Fruit fly (Drosophila melanogaster) whole organism, prepupa: ENCODE measurements around the gene CG13063.
A peak's percentile ranks its signal among the peaks of the same experiment; 100 is the strongest.

Experiments
- Blimp-1 ChIP-seq: fragments of 200-800 bp; sonication (Bioruptor generic); optimal IDR thresholded peaks from 3 replicates; lab custom pipeline; 2017; ENCODE audit warnings: missing biosample characterization, missing genetic modification characterization, mild to moderate bottlenecking, moderate library complexity, missing genetic modification reagents
- CG10631 ChIP-seq: fragments of 200-800 bp; sonication (Bioruptor generic); optimal IDR thresholded peaks from 2 replicates; lab custom pipeline; 2016; ENCODE audit warnings: missing biosample characterization, missing genetic modification characterization
- CG10669 ChIP-seq: fragments of 200-800 bp; sonication (Bioruptor generic); optimal IDR thresholded peaks from 3 replicates; lab custom pipeline; 2018; ENCODE audit warnings: missing biosample characterization, mild to moderate bottlenecking, missing genetic modification characterization, moderate library complexity
- CG11294 ChIP-seq: fragments of 200-800 bp; sonication (Bioruptor generic); IDR thresholded peaks from 2 replicates; pipeline ENCODE4 v1.3.6; 2022; ENCODE audit warnings: missing biosample characterization, missing genetic modification characterization
- CG15336 ChIP-seq: fragments of 200-800 bp; sonication (Bioruptor generic); IDR thresholded peaks from 2 replicates; pipeline ENCODE4 v1.3.6; 2022; ENCODE audit warnings: missing biosample characterization, missing genetic modification characterization
- CG1621 ChIP-seq: fragments of 200-800 bp; sonication (Bioruptor generic); optimal IDR thresholded peaks from 3 replicates; lab custom pipeline; 2018; ENCODE audit warnings: missing biosample characterization, mild to moderate bottlenecking, missing genetic modification characterization
- CG16779 ChIP-seq: fragments of 200-800 bp; sonication (Bioruptor generic); optimal IDR thresholded peaks from 3 replicates; lab custom pipeline; 2017; ENCODE audit warnings: missing biosample characterization, mild to moderate bottlenecking, missing genetic modification characterization
- CG32006 ChIP-seq: fragments of 200-800 bp; sonication (Bioruptor generic); optimal IDR thresholded peaks from 3 replicates; lab custom pipeline; 2017; ENCODE audit warnings: missing biosample characterization, mild to moderate bottlenecking, missing genetic modification characterization
- CG34406 ChIP-seq: fragments of 200-800 bp; sonication (Bioruptor generic); optimal IDR thresholded peaks from 3 replicates; lab custom pipeline; 2016; ENCODE audit warnings: missing biosample characterization, missing genetic modification characterization
- CG4318 ChIP-seq: fragments of 200-800 bp; sonication (Bioruptor generic); optimal IDR thresholded peaks from 3 replicates; lab custom pipeline; 2017; ENCODE audit warnings: missing biosample characterization, mild to moderate bottlenecking, missing genetic modification characterization
- CG6163 ChIP-seq: fragments of 200-800 bp; sonication (Bioruptor generic); IDR thresholded peaks from 3 replicates; pipeline ENCODE4 v1.3.6; 2022; ENCODE audit warnings: missing biosample characterization, missing genetic modification characterization
- CG6276 ChIP-seq: fragments of 200-800 bp; sonication (Bioruptor generic); optimal IDR thresholded peaks from 2 replicates; lab custom pipeline; 2017; ENCODE audit warnings: missing biosample characterization, mild to moderate bottlenecking, missing genetic modification characterization
- CG6792 ChIP-seq: fragments of 200-800 bp; sonication (Bioruptor generic); optimal IDR thresholded peaks from 3 replicates; lab custom pipeline; 2016; ENCODE audit warnings: missing biosample characterization, missing genetic modification characterization
- CG6808 ChIP-seq: fragments of 200-800 bp; sonication (Bioruptor generic); optimal IDR thresholded peaks from 3 replicates; lab custom pipeline; 2017; ENCODE audit warnings: missing biosample characterization, missing genetic modification characterization, mild to moderate bottlenecking, moderate library complexity, missing genetic modification reagents
- CG6854 ChIP-seq: fragments of 200-800 bp; sonication (Bioruptor generic); optimal IDR thresholded peaks from 2 replicates; lab custom pipeline; 2017; ENCODE audit warnings: missing biosample characterization, mild to moderate bottlenecking, missing genetic modification characterization
- CG7368 ChIP-seq: fragments of 200-800 bp; sonication (Bioruptor generic); optimal IDR thresholded peaks from 3 replicates; lab custom pipeline; 2016; ENCODE audit warnings: missing biosample characterization, missing genetic modification characterization
- CG8119 ChIP-seq: fragments of 200-800 bp; sonication (Bioruptor generic); IDR thresholded peaks from 3 replicates; pipeline ENCODE4 v1.3.6; 2022; ENCODE audit warnings: missing biosample characterization, missing genetic modification characterization
- CG8632 ChIP-seq: fragments of 200-800 bp; sonication (Bioruptor generic); optimal IDR thresholded peaks from 3 replicates; lab custom pipeline; 2016; ENCODE audit warnings: missing biosample characterization, missing genetic modification characterization
- CG9139 ChIP-seq: fragments of 200-800 bp; sonication (Bioruptor generic); optimal IDR thresholded peaks from 3 replicates; lab custom pipeline; 2017; ENCODE audit warnings: missing biosample characterization, mild to moderate bottlenecking, missing genetic modification characterization
- Eip75B ChIP-seq: fragments of 200-800 bp; sonication (Bioruptor generic); optimal IDR thresholded peaks from 3 replicates; lab custom pipeline; 2016; ENCODE audit warnings: missing biosample characterization, missing genetic modification characterization
- Eip78C ChIP-seq: fragments of 200-800 bp; sonication (Bioruptor generic); peaks from one replicate; lab custom pipeline; 2016; ENCODE audit warnings: missing biosample characterization, missing genetic modification characterization
- Gug ChIP-seq: fragments of 200-800 bp; sonication (Bioruptor generic); IDR thresholded peaks from 2 replicates; pipeline ENCODE4 v1.3.6; 2022; ENCODE audit warnings: missing biosample characterization, missing genetic modification characterization
- Hr4 ChIP-seq: fragments of 200-800 bp; sonication (Bioruptor generic); optimal IDR thresholded peaks from 3 replicates; lab custom pipeline; 2016; ENCODE audit warnings: missing biosample characterization, missing genetic modification characterization
- Lpt ChIP-seq: fragments of 200-800 bp; sonication (Bioruptor generic); optimal IDR thresholded peaks from 3 replicates; lab custom pipeline; 2016; ENCODE audit warnings: missing biosample characterization, missing genetic modification characterization
- OdsH ChIP-seq: fragments of 200-800 bp; sonication (Bioruptor generic); optimal IDR thresholded peaks from 3 replicates; lab custom pipeline; 2016; ENCODE audit warnings: missing biosample characterization, missing genetic modification characterization
- Smox ChIP-seq: fragments of 200-800 bp; sonication (Bioruptor generic); optimal IDR thresholded peaks from 3 replicates; lab custom pipeline; 2016; ENCODE audit warnings: missing biosample characterization, missing genetic modification characterization
- Sox102F ChIP-seq: fragments of 200-800 bp; sonication (Bioruptor generic); optimal IDR thresholded peaks from 2 replicates; lab custom pipeline; 2016; ENCODE audit warnings: missing biosample characterization, mild to moderate bottlenecking, missing genetic modification characterization
- Sox14 ChIP-seq: fragments of 200-800 bp; sonication (Bioruptor generic); optimal IDR thresholded peaks from 3 replicates; lab custom pipeline; 2016; ENCODE audit warnings: missing biosample characterization, missing genetic modification characterization
- Sox15 ChIP-seq: fragments of 200-800 bp; sonication (Bioruptor generic); optimal IDR thresholded peaks from 3 replicates; lab custom pipeline; 2016; ENCODE audit warnings: missing biosample characterization, missing genetic modification characterization
- achi ChIP-seq: fragments of 200-800 bp; sonication (Bioruptor generic); optimal IDR thresholded peaks from 3 replicates; lab custom pipeline; 2016; ENCODE audit warnings: missing biosample characterization, missing genetic modification characterization
- acj6 ChIP-seq: fragments of 200-800 bp; sonication (Bioruptor generic); optimal IDR thresholded peaks from 3 replicates; lab custom pipeline; 2016; ENCODE audit warnings: missing biosample characterization, missing genetic modification characterization
- cyc ChIP-seq: fragments of 200-800 bp; sonication (Bioruptor generic); optimal IDR thresholded peaks from 3 replicates; lab custom pipeline; 2016; ENCODE audit warnings: missing biosample characterization, missing genetic modification characterization
- dac ChIP-seq: fragments of 200-800 bp; sonication (Bioruptor generic); optimal IDR thresholded peaks from 2 replicates; lab custom pipeline; 2017; ENCODE audit warnings: missing biosample characterization, mild to moderate bottlenecking, missing genetic modification characterization
- esn ChIP-seq: fragments of 200-800 bp; sonication (Bioruptor generic); optimal IDR thresholded peaks from 2 replicates; lab custom pipeline; 2016; ENCODE audit warnings: missing biosample characterization, mild to moderate bottlenecking, missing genetic modification characterization, moderate library complexity
- fd59A ChIP-seq: fragments of 200-800 bp; sonication (Bioruptor generic); optimal IDR thresholded peaks from 2 replicates; lab custom pipeline; 2017; ENCODE audit warnings: missing biosample characterization, mild to moderate bottlenecking, missing genetic modification characterization, missing genetic modification reagents
- lz ChIP-seq: fragments of 200-800 bp; sonication (Bioruptor generic); optimal IDR thresholded peaks from 3 replicates; lab custom pipeline; 2016; ENCODE audit warnings: missing biosample characterization, missing genetic modification characterization
- pdm3 ChIP-seq: fragments of 200-800 bp; sonication (Bioruptor generic); optimal IDR thresholded peaks from 3 replicates; lab custom pipeline; 2016; ENCODE audit warnings: missing biosample characterization, missing genetic modification characterization
- spab ChIP-seq: fragments of 200-800 bp; sonication (Bioruptor generic); optimal IDR thresholded peaks from 2 replicates; lab custom pipeline; 2017; ENCODE audit warnings: missing biosample characterization, mild to moderate bottlenecking, missing genetic modification characterization, missing genetic modification reagents
- svp ChIP-seq: fragments of 200-800 bp; sonication (Bioruptor generic); peaks from one replicate; lab custom pipeline; 2016; ENCODE audit warnings: missing biosample characterization, missing genetic modification characterization
- vri ChIP-seq: fragments of 200-800 bp; sonication (Bioruptor generic); optimal IDR thresholded peaks from 3 replicates; lab custom pipeline; 2016; ENCODE audit warnings: missing biosample characterization, mild to moderate bottlenecking, missing genetic modification characterization

CG13063 gene

DNA sequence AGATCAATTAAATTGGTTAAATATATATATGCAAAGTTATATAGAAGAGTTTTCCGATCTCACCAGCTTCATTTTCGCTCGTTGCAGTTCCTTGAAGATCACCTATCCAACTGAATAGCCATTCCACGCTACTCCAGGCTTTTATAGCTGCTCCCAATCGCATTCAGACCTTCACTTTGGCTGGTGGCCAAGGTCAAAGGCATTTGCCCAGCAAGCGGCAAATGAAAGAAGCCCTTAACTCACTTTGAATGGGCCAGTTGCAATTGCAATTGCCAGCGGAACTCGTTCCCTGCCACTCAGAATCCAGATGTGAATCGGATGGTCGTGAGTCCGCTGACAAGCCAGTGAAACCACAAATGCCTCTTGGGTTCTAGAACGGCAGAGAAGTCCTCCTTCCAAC is 44.9 kb upstream of the CG13063 start, which contains the start of gene CG34247:
TSS of gene CG34247 (minus strand) at position 101 of the 400 bp plus-strand sequence.
- TF ChIP-seq Smox (GFP tag; lab: Kevin White, UChicago) (no peak), vri (GFP tag; lab: Kevin White, UChicago) (no peak)

DNA sequence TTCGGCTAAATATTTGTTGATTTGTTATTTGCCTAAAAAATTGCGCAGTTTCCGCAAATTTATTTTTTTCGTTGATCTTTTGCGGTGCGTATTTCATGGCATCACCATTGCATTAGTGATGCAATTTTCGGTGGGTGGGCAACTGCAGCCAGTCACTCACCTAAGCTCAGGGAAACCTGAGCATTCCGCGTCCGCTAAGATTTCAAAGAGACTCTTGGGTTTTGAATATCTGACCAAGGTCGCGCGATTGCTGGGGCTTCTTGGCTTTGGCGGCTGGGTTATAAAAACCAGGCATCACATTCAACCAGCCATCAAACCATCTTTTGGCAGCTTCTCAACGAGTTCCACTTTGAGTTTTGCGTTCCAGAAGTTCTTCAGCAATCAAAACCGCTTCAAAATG is 44.0 kb upstream of the CG13063 start, which contains the start of gene CG13071:
TSS of gene CG13071 (plus strand) at position 301 of the 400 bp plus-strand sequence.
- TF ChIP-seq vri (GFP tag; lab: Kevin White, UChicago) (no peak), CG6276 (GFP tag; lab: Kevin White, UChicago) (no peak)

DNA sequence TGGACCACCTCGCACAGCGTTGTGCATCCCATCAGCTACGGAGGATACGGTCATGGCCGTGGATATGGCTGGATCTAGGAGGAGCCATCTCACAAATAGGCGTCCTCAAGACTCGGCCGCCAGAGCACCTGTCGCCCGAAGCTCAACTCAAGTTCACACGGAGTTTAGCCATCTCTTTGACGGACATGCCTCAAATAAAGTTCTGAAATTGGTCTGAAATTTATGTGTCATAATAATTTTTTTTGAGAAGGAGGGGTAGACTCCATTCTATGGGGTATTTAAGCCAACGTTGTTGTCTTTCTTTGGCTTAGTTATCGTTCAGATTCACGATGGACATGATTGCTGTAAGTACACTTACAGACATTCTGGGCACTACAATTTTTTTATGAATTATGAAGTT is 43.4 kb upstream of the CG13063 start, which contains the start of gene CG13070:
TSS of gene CG13070 (plus strand) at position 301 of the 400 bp plus-strand sequence.
- no peak for TF ChIP-seq Hr4 (GFP tag; lab: Kevin White, UChicago)
- no peak for TF ChIP-seq CG4318 (GFP tag; lab: Kevin White, UChicago)
- no peak for TF ChIP-seq svp (GFP tag; lab: Kevin White, UChicago)
- no peak for TF ChIP-seq lz (GFP tag; lab: Kevin White, UChicago)
- TF ChIP-seq CG10669 = no peak
- no peak for TF ChIP-seq CG15336
- TF ChIP-seq Eip78C = no peak
- no peak for TF ChIP-seq OdsH (GFP tag; lab: Kevin White, UChicago)
- no peak for TF ChIP-seq CG8119 (GFP tag; lab: Robert Waterston, UW)
- no peak for TF ChIP-seq Sox15
- TF ChIP-seq CG11294 (GFP tag; lab: Robert Waterston, UW) = no peak
- no peak for TF ChIP-seq cyc (GFP tag; lab: Kevin White, UChicago)
- TF ChIP-seq, all 60 proteins: peak for 0

DNA sequence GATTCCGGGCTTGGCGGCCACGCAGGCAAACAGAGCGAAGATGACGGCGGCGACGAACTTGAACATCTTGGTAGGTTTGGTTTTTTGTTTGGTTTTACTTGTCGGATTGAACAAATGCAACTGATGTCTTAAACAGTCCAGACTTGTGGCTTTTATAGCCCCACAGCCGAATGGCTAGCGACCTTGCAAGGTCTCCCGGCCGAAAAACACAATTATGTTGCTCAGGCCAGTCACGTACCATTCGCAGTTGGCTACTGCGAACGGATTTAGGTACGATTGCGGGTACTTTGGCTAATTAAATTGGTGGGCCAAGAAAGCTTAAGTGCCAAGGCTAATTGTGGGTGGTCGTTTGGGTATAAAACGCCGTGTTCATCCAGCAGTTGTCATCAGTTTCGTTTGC is 41.4 kb upstream of the CG13063 start, which contains the start of the genes CG13051 and CG13069:
TSS of gene CG13051 (minus strand) at position 101 of the 400 bp plus-strand sequence.
TSS of gene CG13069 (plus strand) at position 386 of the 400 bp plus-strand sequence.
- TF ChIP-seq CG10631 (GFP tag; lab: Kevin White, UChicago) = no peak
- no peak for TF ChIP-seq Sox102F (GFP tag; lab: Kevin White, UChicago)
- TF ChIP-seq lz (GFP tag; lab: Kevin White, UChicago) = no peak
- TF ChIP-seq esn (GFP tag; lab: Kevin White, UChicago) = no peak
- TF ChIP-seq Blimp-1 (GFP tag; lab: Kevin White, UChicago) = no peak

DNA sequence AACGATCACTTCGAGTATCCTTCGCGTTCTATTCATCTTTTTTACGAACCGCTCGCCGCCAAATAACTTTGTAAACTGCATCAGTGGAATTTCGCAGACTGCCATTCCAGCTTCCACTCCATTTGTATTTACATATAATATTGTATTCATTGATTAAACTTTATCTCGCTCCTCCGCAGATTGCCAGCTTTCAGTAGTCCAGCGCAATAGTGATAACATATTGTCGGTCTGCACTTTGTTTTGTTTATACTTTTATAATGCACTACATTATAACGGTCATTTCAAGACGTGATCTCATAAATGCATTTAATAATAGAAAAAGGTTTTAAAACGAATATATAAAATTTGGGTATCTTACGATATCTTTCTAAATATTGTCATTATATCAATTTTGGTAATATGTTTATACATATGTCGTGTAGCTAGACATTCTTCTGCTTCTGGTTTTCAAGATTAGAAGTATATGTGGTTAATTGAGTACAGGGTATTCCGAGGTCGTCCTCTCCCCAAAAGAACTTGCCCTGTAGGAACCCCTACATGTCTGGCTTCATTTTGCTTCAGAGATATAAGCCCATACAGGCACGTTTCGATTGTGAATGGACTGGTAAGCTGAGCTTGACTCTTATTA is 38.2 kb upstream of the CG13063 start, which contains the start of gene CG4950:
TSS of gene CG4950 (minus strand) at position 51 of the 628 bp plus-strand sequence.
- TF ChIP-seq CG8632 (GFP tag; lab: Kevin White, UChicago) = peak; percentile 30
- peak; percentile 50 for TF ChIP-seq spab (GFP tag; lab: Kevin White, UChicago)
- peak; percentile 39 for TF ChIP-seq Eip75B (GFP tag; lab: Kevin White, UChicago)
- TF ChIP-seq CG6808 (GFP tag; lab: Kevin White, UChicago) = peak; percentile 41
- peak; percentile 34 for TF ChIP-seq OdsH (GFP tag; lab: Kevin White, UChicago)
- TF ChIP-seq CG32006 (GFP tag; lab: Kevin White, UChicago) = peak; percentile 49
- peak; percentile 47 for TF ChIP-seq pdm3 (GFP tag; lab: Kevin White, UChicago)
- TF ChIP-seq Eip78C = peak; percentile 87
- peak; percentile 33 for TF ChIP-seq fd59A (GFP tag; lab: Kevin White, UChicago)
- peak; percentile 32 for TF ChIP-seq Sox15
- TF ChIP-seq CG34406 (GFP tag; lab: Kevin White, UChicago) = peak; percentile 25
- peak; percentile 42; the same call in 1 of the 2 replicates for TF ChIP-seq Gug (GFP tag; lab: Robert Waterston, UW)
- TF ChIP-seq esn (GFP tag; lab: Kevin White, UChicago) = no peak
- peak; percentile 15 for TF ChIP-seq CG16779 (tag; lab: Kevin White, UChicago)
- peak; percentile 8 for TF ChIP-seq acj6 (GFP tag; lab: Kevin White, UChicago)
- TF ChIP-seq dac = no peak
- TF ChIP-seq CG6276 (GFP tag; lab: Kevin White, UChicago) = peak; percentile 25
- peak; percentile 74 for TF ChIP-seq svp (GFP tag; lab: Kevin White, UChicago)
- no peak for TF ChIP-seq Lpt (GFP tag; lab: Kevin White, UChicago)
- peak; percentile 18 for TF ChIP-seq Hr4 (GFP tag; lab: Kevin White, UChicago)
- peak; percentile 44 for TF ChIP-seq Sox14 (GFP tag; lab: Kevin White, UChicago)
- 0 out of 3 replicates have a peak, but pooled peaks have one; percentile 20 for TF ChIP-seq CG6163
- TF ChIP-seq achi (GFP tag; lab: Kevin White, UChicago) = peak; percentile 31
- TF ChIP-seq Smox (GFP tag; lab: Kevin White, UChicago) = peak; percentile 11
- TF ChIP-seq CG6854 (GFP tag; lab: Kevin White, UChicago) = no peak
- TF ChIP-seq CG9139 (GFP tag; lab: Kevin White, UChicago) = peak; percentile 2
- TF ChIP-seq CG1621 (tag; lab: Kevin White, UChicago) = no peak
- no peak for TF ChIP-seq CG11294 (GFP tag; lab: Robert Waterston, UW)
- TF ChIP-seq CG7368 (GFP tag; lab: Kevin White, UChicago) = no peak
- TF ChIP-seq CG6792 (GFP tag; lab: Kevin White, UChicago) = peak; percentile 26
- 0 out of 2 replicates have a peak, but pooled peaks have one; percentile 22 for TF ChIP-seq CG15336
- TF ChIP-seq CG10669 = peak; percentile 56
